Worm (Caenorhabditis elegans) whole organism, late embryonic: ENCODE data around the gene hmg-11.

Experiments used
- C08G9.2 ChIP-seq: sonication (generic microtip); optimal IDR thresholded peaks from 2 replicates; lab custom pipeline; 2016; ENCODE audit warnings: mild to moderate bottlenecking, missing genetic modification characterization, moderate library complexity, missing compliant biosample characterization
- C38D4.7 ChIP-seq: fragments of 200-800 bp; sonication (Bioruptor generic); optimal IDR thresholded peaks from 2 replicates; lab custom pipeline; 2018; ENCODE audit warnings: mild to moderate bottlenecking, missing genetic modification characterization, moderate library complexity, missing compliant biosample characterization
- F13H6.1 ChIP-seq: sonication (generic microtip); optimal IDR thresholded peaks from 2 replicates; lab custom pipeline; 2016; ENCODE audit warnings: missing genetic modification characterization, missing compliant biosample characterization
- T23F11.4 ChIP-seq: fragments of 200-800 bp; sonication (Bioruptor generic); optimal IDR thresholded peaks from 2 replicates; lab custom pipeline; 2018; ENCODE audit warnings: mild to moderate bottlenecking, missing genetic modification characterization, missing compliant biosample characterization
- Y22D7AL.16 ChIP-seq: sonication (generic microtip); optimal IDR thresholded peaks from 2 replicates; lab custom pipeline; 2016; ENCODE audit warnings: missing genetic modification characterization, missing compliant biosample characterization
- ahr-1 ChIP-seq: sonication (generic microtip); optimal IDR thresholded peaks from 2 replicates; lab custom pipeline; 2016; ENCODE audit warnings: missing genetic modification characterization, missing compliant biosample characterization
- ama-1 ChIP-seq: fragments of 150-350 bp; optimal IDR thresholded peaks from 2 replicates; lab custom pipeline; 2014
- ceh-14 ChIP-seq: sonication (generic microtip); optimal IDR thresholded peaks from 2 replicates; lab custom pipeline; 2016; ENCODE audit warnings: missing genotype, missing genetic modification characterization, missing compliant biosample characterization
- ceh-18 ChIP-seq: sonication (generic microtip); optimal IDR thresholded peaks from 2 replicates; lab custom pipeline; 2016; ENCODE audit warnings: missing genetic modification characterization, missing compliant biosample characterization
- ceh-19 ChIP-seq: fragments of 200-800 bp; sonication (Bioruptor generic); optimal IDR thresholded peaks from 2 replicates; lab custom pipeline; 2018; ENCODE audit warnings: mild to moderate bottlenecking, missing genetic modification characterization, missing compliant biosample characterization
- ceh-22 ChIP-seq: sonication (generic microtip); optimal IDR thresholded peaks from 2 replicates; lab custom pipeline; 2017; ENCODE audit warnings: missing biosample characterization, missing genetic modification characterization
- ceh-24 ChIP-seq: sonication (generic microtip); optimal IDR thresholded peaks from 2 replicates; lab custom pipeline; 2016; ENCODE audit warnings: mild to moderate bottlenecking, missing genetic modification characterization, missing compliant biosample characterization
- ceh-30 ChIP-seq: fragments of 150-350 bp; optimal IDR thresholded peaks from 2 replicates; lab custom pipeline; 2014; ENCODE audit warnings: missing biosample characterization, missing genetic modification characterization
- ceh-6 ChIP-seq: fragments of 200-800 bp; sonication (Bioruptor generic); optimal IDR thresholded peaks from 2 replicates; lab custom pipeline; 2018; ENCODE audit warnings: mild to moderate bottlenecking, missing genetic modification characterization, missing compliant biosample characterization
- che-1 ChIP-seq: sonication (generic microtip); optimal IDR thresholded peaks from 2 replicates; lab custom pipeline; 2016; ENCODE audit warnings: mild to moderate bottlenecking, missing genetic modification characterization, missing compliant biosample characterization
- dve-1 ChIP-seq: sonication (generic microtip); optimal IDR thresholded peaks from 2 replicates; lab custom pipeline; 2017; ENCODE audit warnings: antibody characterized with exemption, mild to moderate bottlenecking, missing genetic modification characterization, missing compliant biosample characterization
- elt-4 ChIP-seq: sonication (generic microtip); optimal IDR thresholded peaks from 2 replicates; lab custom pipeline; 2016; ENCODE audit warnings: missing genetic modification characterization, missing compliant biosample characterization
- ets-4 ChIP-seq: sonication (generic microtip); optimal IDR thresholded peaks from 2 replicates; lab custom pipeline; 2016; ENCODE audit warnings: missing genetic modification characterization, missing compliant biosample characterization
- fax-1 ChIP-seq: sonication (generic microtip); optimal IDR thresholded peaks from 2 replicates; lab custom pipeline; 2016; ENCODE audit warnings: missing genotype, missing genetic modification characterization, missing compliant biosample characterization
- fkh-10 ChIP-seq: fragments of 150-350 bp; optimal IDR thresholded peaks from 2 replicates; lab custom pipeline; 2014; ENCODE audit warnings: missing biosample characterization, missing genetic modification reagents, missing genetic modification characterization
- fkh-6 ChIP-seq: sonication (generic microtip); optimal IDR thresholded peaks from 2 replicates; lab custom pipeline; 2016; ENCODE audit warnings: missing genetic modification characterization, missing compliant biosample characterization
- gmeb-2 ChIP-seq: sonication (generic microtip); optimal IDR thresholded peaks from 2 replicates; lab custom pipeline; 2016; ENCODE audit warnings: missing genetic modification characterization, inconsistent platforms, missing compliant biosample characterization
- hlh-30 ChIP-seq: sonication (generic microtip); optimal IDR thresholded peaks from 2 replicates; lab custom pipeline; 2017; ENCODE audit warnings: antibody characterized with exemption, missing genetic modification characterization, missing compliant biosample characterization; ENCODE audit not compliant: insufficient read depth
- hlh-8 ChIP-seq: sonication (generic microtip); optimal IDR thresholded peaks from 2 replicates; lab custom pipeline; 2016; ENCODE audit warnings: missing genotype, missing genetic modification characterization, missing compliant biosample characterization
- lin-11 ChIP-seq: fragments of 200-800 bp; sonication (Bioruptor generic); optimal IDR thresholded peaks from 2 replicates; lab custom pipeline; 2018; ENCODE audit warnings: mild to moderate bottlenecking, missing genetic modification characterization, missing compliant biosample characterization
- mec-3 ChIP-seq: sonication (generic microtip); optimal IDR thresholded peaks from 2 replicates; lab custom pipeline; 2016; ENCODE audit warnings: borderline replicate concordance, missing genetic modification characterization, missing compliant biosample characterization
- nfya-1 ChIP-seq: sonication (generic microtip); optimal IDR thresholded peaks from 2 replicates; lab custom pipeline; 2017; ENCODE audit warnings: missing genetic modification characterization, mild to moderate bottlenecking, missing compliant biosample characterization, antibody characterized with exemption, moderate library complexity
- nhr-232 ChIP-seq: sonication (generic microtip); optimal IDR thresholded peaks from 2 replicates; lab custom pipeline; 2016; ENCODE audit warnings: missing genetic modification characterization, missing compliant biosample characterization
- npax-4 ChIP-seq: sonication (generic microtip); optimal IDR thresholded peaks from 2 replicates; lab custom pipeline; 2016; ENCODE audit warnings: missing genetic modification characterization, missing compliant biosample characterization
- odd-2 ChIP-seq: sonication (generic microtip); optimal IDR thresholded peaks from 2 replicates; lab custom pipeline; 2017; ENCODE audit warnings: antibody characterized with exemption, mild to moderate bottlenecking, missing genetic modification characterization, missing compliant biosample characterization
- pag-3 ChIP-seq: sonication (generic microtip); optimal IDR thresholded peaks from 2 replicates; lab custom pipeline; 2016; ENCODE audit warnings: missing compliant biosample characterization, missing genetic modification characterization, borderline replicate concordance
- pax-1 ChIP-seq: fragments of 150-350 bp; optimal IDR thresholded peaks from 2 replicates; lab custom pipeline; 2014; ENCODE audit warnings: missing biosample characterization, missing genetic modification characterization
- pros-1 ChIP-seq: fragments of 150-350 bp; optimal IDR thresholded peaks from 2 replicates; lab custom pipeline; 2014; ENCODE audit warnings: missing biosample characterization, missing genetic modification reagents, missing genetic modification characterization
- ref-2 ChIP-seq: sonication (generic microtip); optimal IDR thresholded peaks from 2 replicates; lab custom pipeline; 2016; ENCODE audit warnings: missing genetic modification characterization, missing compliant biosample characterization
- rnt-1 ChIP-seq: sonication (generic microtip); optimal IDR thresholded peaks from 2 replicates; lab custom pipeline; 2016; ENCODE audit warnings: missing genetic modification characterization, missing compliant biosample characterization
- sox-2 ChIP-seq: fragments of 200-800 bp; sonication (Bioruptor generic); IDR thresholded peaks from 2 replicates; pipeline ENCODE4 v1.3.6; 2022; ENCODE audit warnings: missing genetic modification reagents, missing genetic modification characterization, missing compliant biosample characterization
- tbx-2 ChIP-seq: sonication (generic microtip); optimal IDR thresholded peaks from 2 replicates; lab custom pipeline; 2016; ENCODE audit warnings: missing genetic modification characterization, missing compliant biosample characterization
- tbx-7 ChIP-seq: sonication (generic microtip); optimal IDR thresholded peaks from 2 replicates; lab custom pipeline; 2016; ENCODE audit warnings: missing genotype, missing genetic modification characterization, missing compliant biosample characterization
- ttx-3 ChIP-seq: sonication (generic microtip); optimal IDR thresholded peaks from 2 replicates; lab custom pipeline; 2016; ENCODE audit warnings: missing genetic modification reagents, missing genetic modification characterization, missing compliant biosample characterization
- unc-3 ChIP-seq, 2 experiments: fragments of 200-800 bp in 1 of 2; sonication (Bioruptor generic) in 1 of 2; sonication (generic microtip) in 1 of 2; conservative IDR thresholded peaks in 1 of 2; optimal IDR thresholded peaks in 1 of 2; 2 replicates each; pipeline versions ENCODE4 v1.3.6 to Lab custom; 2016 to 2022; ENCODE audit warnings: missing compliant biosample characterization in 2 of 2, missing genetic modification characterization in 2 of 2, missing genetic modification reagents in 1 of 2
- unc-42 ChIP-seq: sonication (generic microtip); optimal IDR thresholded peaks from 2 replicates; lab custom pipeline; 2016; ENCODE audit warnings: missing genotype, missing genetic modification characterization, missing compliant biosample characterization
- unc-55 ChIP-seq: sonication (generic microtip); optimal IDR thresholded peaks from 2 replicates; lab custom pipeline; 2017; ENCODE audit warnings: missing biosample characterization, missing genetic modification reagents, missing genetic modification characterization
- ztf-16 ChIP-seq: sonication (generic microtip); optimal IDR thresholded peaks from 2 replicates; lab custom pipeline; 2017; ENCODE audit warnings: missing genetic modification characterization, missing compliant biosample characterization

Gene hmg-11

DNA sequence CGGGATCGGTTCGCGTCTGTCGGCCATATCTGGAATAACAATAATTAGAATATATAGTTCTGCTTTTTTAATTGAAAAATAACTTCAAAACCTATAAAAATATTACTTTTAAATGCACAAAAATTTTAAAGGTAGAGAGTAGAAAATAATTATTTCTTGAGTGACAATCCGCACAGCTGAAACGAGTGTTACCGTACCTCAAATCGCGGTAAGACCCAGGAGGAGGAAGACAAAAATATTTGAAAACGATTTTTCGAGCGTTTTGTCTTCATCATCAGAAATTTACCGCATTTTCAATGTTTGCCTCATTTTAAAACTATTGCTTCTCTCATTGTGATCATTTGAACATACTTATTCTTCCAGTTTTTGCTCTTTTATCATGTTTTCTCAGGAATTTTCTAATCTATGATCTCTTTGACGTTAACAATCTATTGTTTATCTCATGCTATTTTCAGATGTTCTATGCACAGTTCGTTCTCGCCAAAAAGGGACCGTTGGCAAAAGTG lies 25.4 kb downstream of the hmg-11 start, which contains the start of the genes rpn-5 and scc-1:
TSS of gene rpn-5 (minus strand) at position 162 of the 506 bp plus-strand sequence.
TSS of gene scc-1 (plus strand) at position 456 of the 506 bp plus-strand sequence.
- TF ChIP-seq ceh-6 (GFP tag; lab: Kevin White, UChicago) = no peak
- no peak for TF ChIP-seq ceh-22 (tag; lab: Kevin White, UChicago)
- peak; percentile 21 for TF ChIP-seq ref-2 (tag; lab: Kevin White, UChicago)
- TF ChIP-seq gmeb-2 = no peak
- no peak for TF ChIP-seq tbx-7 (tag; lab: Kevin White, UChicago)
- TF ChIP-seq ceh-14 (tag; lab: Kevin White, UChicago) = no peak
- no peak for TF ChIP-seq lin-11 (tag; lab: Kevin White, UChicago)
- no peak for TF ChIP-seq Y22D7AL.16 (tag; lab: Kevin White, UChicago)
- no peak for TF ChIP-seq F13H6.1 (tag; lab: Kevin White, UChicago)
- no peak for TF ChIP-seq rnt-1 (tag; lab: Kevin White, UChicago)
- no peak for TF ChIP-seq pros-1
- TF ChIP-seq fax-1 (tag; lab: Kevin White, UChicago) = no peak
- no peak for TF ChIP-seq unc-3 (GFP tag; conservative IDR thresholded peaks at IDR 0.05; lab: Robert Waterston, UW)
- TF ChIP-seq unc-3 (tag; optimal IDR thresholded peaks at IDR 0.05; lab: Kevin White, UChicago) = no peak
- peak; percentile 25 for TF ChIP-seq tbx-2 (tag; lab: Kevin White, UChicago)
- TF ChIP-seq ceh-30 (tag; lab: Kevin White, UChicago) = no peak
- TF ChIP-seq unc-55 = peak; percentile 97
- no peak for TF ChIP-seq T23F11.4 (GFP tag; lab: Kevin White, UChicago)
- no peak for TF ChIP-seq nhr-232 (tag; lab: Kevin White, UChicago)
- TF ChIP-seq npax-4 (tag; lab: Kevin White, UChicago) = no peak
- TF ChIP-seq ama-1 (lab: Kevin White, UChicago) = no peak
- TF ChIP-seq elt-4 = no peak
- no peak for TF ChIP-seq C38D4.7
- TF ChIP-seq nfya-1 = peak; percentile 85
- no peak for TF ChIP-seq ahr-1 (tag; lab: Kevin White, UChicago)
- no peak for TF ChIP-seq ttx-3
- peak; percentile 33 for TF ChIP-seq pax-1 (tag; lab: Kevin White, UChicago)
- TF ChIP-seq ceh-24 (tag; lab: Kevin White, UChicago) = no peak
- no peak for TF ChIP-seq hlh-30
- no peak for TF ChIP-seq ceh-18 (tag; lab: Kevin White, UChicago)
- TF ChIP-seq sox-2 (GFP tag; lab: Robert Waterston, UW) = no peak
- TF ChIP-seq C08G9.2 (tag; lab: Kevin White, UChicago) = no peak
- TF ChIP-seq fkh-10 (GFP tag; lab: Kevin White, UChicago) = no peak
- no peak for TF ChIP-seq odd-2
- no peak for TF ChIP-seq pag-3
- TF ChIP-seq che-1 (tag; lab: Kevin White, UChicago) = no peak
- peak; percentile 3 for TF ChIP-seq unc-42 (tag; lab: Kevin White, UChicago)
- no peak for TF ChIP-seq fkh-6
- TF ChIP-seq ztf-16 (tag; lab: Kevin White, UChicago) = no peak
- no peak for TF ChIP-seq ets-4
- TF ChIP-seq dve-1 (tag; lab: Kevin White, UChicago) = no peak
- TF ChIP-seq hlh-8 (tag; lab: Kevin White, UChicago) = no peak
- TF ChIP-seq mec-3 (tag; lab: Kevin White, UChicago) = no peak
- TF ChIP-seq ceh-19 (GFP tag; lab: Kevin White, UChicago) = no peak
- TF ChIP-seq, all 69 proteins: peak for 6
